Fruit fly (Drosophila melanogaster) whole organism, pupa: Measurements from ENCODE around the gene fln.

Experiments used
- CG10348 ChIP-seq: fragments of 200-800 bp; sonication (Bioruptor generic); IDR thresholded peaks from 2 replicates; pipeline ENCODE4 v1.3.6; 2022; ENCODE audit warnings: missing biosample characterization, missing genetic modification characterization
- CG13204 ChIP-seq: fragments of 200-800 bp; sonication (Bioruptor generic); optimal IDR thresholded peaks from 2 replicates; lab custom pipeline; 2018; ENCODE audit warnings: missing biosample characterization, mild to moderate bottlenecking, missing genetic modification characterization, moderate library complexity
- CG15710 ChIP-seq: fragments of 200-800 bp; sonication (Bioruptor generic); optimal IDR thresholded peaks from 2 replicates; lab custom pipeline; 2018; ENCODE audit warnings: missing biosample characterization, mild to moderate bottlenecking, missing genetic modification characterization, moderate library complexity
- CG32121 ChIP-seq: fragments of 200-800 bp; sonication (Bioruptor generic); IDR thresholded peaks from 2 replicates; pipeline ENCODE4 v1.3.6; 2022; ENCODE audit warnings: missing biosample characterization, missing genetic modification characterization
- CG4496 ChIP-seq: fragments of 200-800 bp; sonication (Bioruptor generic); IDR thresholded peaks from 3 replicates; pipeline ENCODE4 v1.3.6; 2022; ENCODE audit warnings: missing biosample characterization, missing genetic modification characterization
- CG9948 ChIP-seq: fragments of 200-800 bp; sonication (Bioruptor generic); optimal IDR thresholded peaks from 2 replicates; lab custom pipeline; 2018; ENCODE audit warnings: missing biosample characterization, mild to moderate bottlenecking, missing genetic modification characterization, moderate library complexity
- D1 ChIP-seq: fragments of 200-800 bp; sonication (Bioruptor generic); optimal IDR thresholded peaks from 2 replicates; lab custom pipeline; 2018; ENCODE audit warnings: missing biosample characterization, mild to moderate bottlenecking, missing genetic modification characterization, moderate library complexity
- EcR ChIP-seq: fragments of 200-800 bp; sonication (Bioruptor generic); optimal IDR thresholded peaks from 3 replicates; lab custom pipeline; 2019; ENCODE audit warnings: missing biosample characterization, missing genetic modification characterization, mild to moderate bottlenecking, moderate library complexity, missing genetic modification reagents
- Pif1B ChIP-seq: fragments of 200-800 bp; sonication (Bioruptor generic); optimal IDR thresholded peaks from 3 replicates; lab custom pipeline; 2016; ENCODE audit warnings: missing biosample characterization, missing genetic modification characterization

dm6 chr3L:19952690-19953089, 38.3 kb downstream of the fln start, which contains the start of gene CG33710:
- TF ChIP-seq D1 (no peak), CG4496 (GFP tag; lab: Robert Waterston, UW) (no peak), Pif1B (GFP tag; lab: Kevin White, UChicago) (no peak), CG15710 (tag; lab: Kevin White, UChicago) (no peak), CG9948 (tag; lab: Kevin White, UChicago) (no peak), EcR (no peak), CG10348 (GFP tag; lab: Robert Waterston, UW) (no peak), CG13204 (GFP tag; lab: Kevin White, UChicago) (no peak), CG32121 (GFP tag; lab: Robert Waterston, UW) (no peak)
